Fruit fly (Drosophila melanogaster): ENCODE measurements around the gene CG7990.

CG7990 gene

dm6 chrX:19148798-19149510 lies 52.8 kb downstream of the CG7990 start (continued):
- TF ChIP-seq CG6854 (GFP tag; optimal IDR thresholded peaks at IDR 0.05): no peak
- TF ChIP-seq Eip93F (GFP tag; optimal IDR thresholded peaks at IDR 0.05): peak; percentile 12
- TF ChIP-seq Ets21C (GFP tag; optimal IDR thresholded peaks at IDR 0.05): peak; percentile 45
- TF ChIP-seq CG34406 (GFP tag; optimal IDR thresholded peaks at IDR 0.05): peak; percentile 18
- TF ChIP-seq CG6276 (GFP tag; optimal IDR thresholded peaks at IDR 0.05): no peak
- no peak for TF ChIP-seq ss (GFP tag; optimal IDR thresholded peaks at IDR 0.05)
- TF ChIP-seq fd85E (GFP tag; optimal IDR thresholded peaks at IDR 0.05): no peak
- no peak for TF ChIP-seq CG8632 (GFP tag; optimal IDR thresholded peaks at IDR 0.05)
- no peak for TF ChIP-seq eg (GFP tag; IDR thresholded peaks at IDR 0.05)
- no peak for TF ChIP-seq salr (GFP tag; optimal IDR thresholded peaks at IDR 0.05)
- no peak for TF ChIP-seq Ets96B (tag; optimal IDR thresholded peaks at IDR 0.05)
- no peak for TF ChIP-seq CG15336 (GFP tag; IDR thresholded peaks at IDR 0.05)
- no peak for TF ChIP-seq CG6163 (GFP tag; IDR thresholded peaks at IDR 0.05)
- no peak for TF ChIP-seq dac (GFP tag; optimal IDR thresholded peaks at IDR 0.05)
- no peak for TF ChIP-seq CG8119 (GFP tag; IDR thresholded peaks at IDR 0.05)
- peak; percentile 67 for TF ChIP-seq Smox (GFP tag; optimal IDR thresholded peaks at IDR 0.05)
- peak; percentile 50 for TF ChIP-seq Hr39 (GFP tag; optimal IDR thresholded peaks at IDR 0.05)
- peak; percentile 19 for TF ChIP-seq acj6 (GFP tag; optimal IDR thresholded peaks at IDR 0.05)
- no peak for TF ChIP-seq Lpt (GFP tag; optimal IDR thresholded peaks at IDR 0.05)
- no peak for TF ChIP-seq CG11294 (GFP tag; IDR thresholded peaks at IDR 0.05)
- peak; percentile 63 for TF ChIP-seq Sox102F (GFP tag; optimal IDR thresholded peaks at IDR 0.05)
- no peak for TF ChIP-seq CG6808 (GFP tag; optimal IDR thresholded peaks at IDR 0.05)
- TF ChIP-seq Sox14 (GFP tag; optimal IDR thresholded peaks at IDR 0.05): peak; percentile 45
- TF ChIP-seq fkh (GFP tag; optimal IDR thresholded peaks at IDR 0.05): no peak
- TF ChIP-seq pdm3 (GFP tag; optimal IDR thresholded peaks at IDR 0.05): peak; percentile 34
- TF ChIP-seq spab (GFP tag; optimal IDR thresholded peaks at IDR 0.05): no peak
- TF ChIP-seq vri (GFP tag; optimal IDR thresholded peaks at IDR 0.05): peak; percentile 6
- no peak for TF ChIP-seq CG16779 (tag; optimal IDR thresholded peaks at IDR 0.05)
- peak; percentile 1 for TF ChIP-seq CG32006 (GFP tag; optimal IDR thresholded peaks at IDR 0.05)
- no peak for TF ChIP-seq Blimp-1 (GFP tag; optimal IDR thresholded peaks at IDR 0.05)
- TF ChIP-seq CG9139 (GFP tag; optimal IDR thresholded peaks at IDR 0.05): no peak
- TF ChIP-seq CG3032 (tag; optimal IDR thresholded peaks at IDR 0.05): no peak
- TF ChIP-seq esn (GFP tag; optimal IDR thresholded peaks at IDR 0.05): peak; percentile 69
- TF ChIP-seq fd59A (GFP tag; optimal IDR thresholded peaks at IDR 0.05): no peak
- TF ChIP-seq Eip78C (GFP tag): peak; percentile 84
- TF ChIP-seq achi (GFP tag; optimal IDR thresholded peaks at IDR 0.05): no peak
- TF ChIP-seq Hr38 (GFP tag; optimal IDR thresholded peaks at IDR 0.05): no peak

dm6 chrX:19147939-19148641 lies 53.7 kb downstream of the CG7990 start:
- TF ChIP-seq fd85E (GFP tag; optimal IDR thresholded peaks at IDR 0.05): no peak
- TF ChIP-seq CG1621 (tag; optimal IDR thresholded peaks at IDR 0.05): no peak
- TF ChIP-seq CG10631 (GFP tag; optimal IDR thresholded peaks at IDR 0.05): no peak
- TF ChIP-seq Sox15 (GFP tag; optimal IDR thresholded peaks at IDR 0.05): no peak
- TF ChIP-seq fd59A (GFP tag; optimal IDR thresholded peaks at IDR 0.05): no peak
- peak; percentile 42 for TF ChIP-seq Eip78C (GFP tag)
- no peak for TF ChIP-seq CG8319 (GFP tag; optimal IDR thresholded peaks at IDR 0.05)
- TF ChIP-seq CG7368 (GFP tag; optimal IDR thresholded peaks at IDR 0.05): no peak
- TF ChIP-seq Gug (GFP tag; IDR thresholded peaks at IDR 0.05): no peak
- no peak for TF ChIP-seq CG6792 (GFP tag; optimal IDR thresholded peaks at IDR 0.05)
- no peak for TF ChIP-seq net (GFP tag; optimal IDR thresholded peaks at IDR 0.05)
- no peak for TF ChIP-seq lz (GFP tag; optimal IDR thresholded peaks at IDR 0.05)
- no peak for TF ChIP-seq CG6276 (GFP tag; optimal IDR thresholded peaks at IDR 0.05)
- peak; percentile 13 for TF ChIP-seq CG3919 (GFP tag; optimal IDR thresholded peaks at IDR 0.05)
- 0 out of 2 replicates have a peak, but pooled peaks have one; percentile 8 for TF ChIP-seq CG15336 (GFP tag; IDR thresholded peaks at IDR 0.05)
- TF ChIP-seq Met (GFP tag; optimal IDR thresholded peaks at IDR 0.05): no peak
- peak; percentile 30 for TF ChIP-seq CG34406 (GFP tag; optimal IDR thresholded peaks at IDR 0.05)
- no peak for TF ChIP-seq Hr4 (GFP tag; optimal IDR thresholded peaks at IDR 0.05)
- no peak for TF ChIP-seq Hr38 (GFP tag; optimal IDR thresholded peaks at IDR 0.05)
- TF ChIP-seq CG3032 (tag; optimal IDR thresholded peaks at IDR 0.05): no peak
- TF ChIP-seq Ets21C (GFP tag; optimal IDR thresholded peaks at IDR 0.05): no peak
- TF ChIP-seq CG8632 (GFP tag; optimal IDR thresholded peaks at IDR 0.05): peak; percentile 38
- no peak for TF ChIP-seq Lpt (GFP tag; optimal IDR thresholded peaks at IDR 0.05)
